Fruit fly (Drosophila melanogaster) whole organism, wandering third instar larva: ENCODE measurements around the gene solo.
A peak's percentile ranks its signal among the peaks of the same experiment; 100 is the strongest.

Experiments used
- Abd-B ChIP-seq: fragments of >200 bp; optimal IDR thresholded peaks from 2 replicates; lab custom pipeline; 2017; ENCODE audit warnings: missing biosample characterization, missing genetic modification characterization
- CG9705 ChIP-seq: fragments of 200-800 bp; sonication (Bioruptor generic); optimal IDR thresholded peaks from 2 replicates; lab custom pipeline; 2018; ENCODE audit warnings: missing biosample characterization, mild to moderate bottlenecking, missing genetic modification characterization
- CrebA ChIP-seq: fragments of 200-800 bp; sonication (Bioruptor generic); optimal IDR thresholded peaks from 2 replicates; lab custom pipeline; 2016; ENCODE audit warnings: missing biosample characterization, mild to moderate bottlenecking, missing genetic modification characterization, borderline replicate concordance
- Dfd ChIP-seq: fragments of >200 bp; optimal IDR thresholded peaks from 2 replicates; lab custom pipeline; 2017; ENCODE audit warnings: missing biosample characterization, missing genetic modification characterization
- GATAd ChIP-seq: sonication (Bioruptor generic); optimal IDR thresholded peaks from 2 replicates; lab custom pipeline; 2016; ENCODE audit warnings: missing biosample characterization, missing genetic modification characterization
- HLH106 ChIP-seq: fragments of 200-800 bp; optimal IDR thresholded peaks from 3 replicates; lab custom pipeline; 2019; ENCODE audit warnings: missing biosample characterization, mild to moderate bottlenecking, missing genetic modification characterization, moderate library complexity
- Hr78 ChIP-seq: fragments of >200 bp; optimal IDR thresholded peaks from 2 replicates; lab custom pipeline; 2017; ENCODE audit warnings: missing biosample characterization, missing genetic modification characterization
- Hr83 ChIP-seq: fragments of 200-300 bp; sonication (Bioruptor generic); optimal IDR thresholded peaks from 2 replicates; lab custom pipeline; 2016; ENCODE audit warnings: missing biosample characterization, mild to moderate bottlenecking, missing genetic modification characterization, moderate library complexity; ENCODE audit not compliant: poor library complexity, severe bottlenecking
- Jra ChIP-seq: sonication (Bioruptor generic); optimal IDR thresholded peaks from 2 replicates; lab custom pipeline; 2016; ENCODE audit warnings: missing biosample characterization, missing genetic modification characterization
- Mio ChIP-seq: sonication (Bioruptor generic); optimal IDR thresholded peaks from 2 replicates; lab custom pipeline; 2016; ENCODE audit warnings: missing biosample characterization, missing genetic modification characterization
- Myc ChIP-seq: fragments of >200 bp; optimal IDR thresholded peaks from 2 replicates; lab custom pipeline; 2017
- N ChIP-seq: fragments of >200 bp; optimal IDR thresholded peaks from 2 replicates; lab custom pipeline; 2018; ENCODE audit warnings: missing biosample characterization, missing external identifiers, missing genetic modification characterization
- OdsH ChIP-seq: fragments of 200-800 bp; sonication (Bioruptor generic); optimal IDR thresholded peaks from 2 replicates; lab custom pipeline; 2016; ENCODE audit warnings: missing biosample characterization, mild to moderate bottlenecking, missing genetic modification characterization
- Rel ChIP-seq, 2 experiments: fragments of 200-800 bp; sonication (Bioruptor generic) in 1 of 2; optimal IDR thresholded peaks; 2 replicates in 1 of 2; 3 replicates in 1 of 2; lab custom pipeline; 2016 to 2019; ENCODE audit warnings: mild to moderate bottlenecking in 2 of 2, missing biosample characterization in 2 of 2, missing genetic modification characterization in 2 of 2, moderate library complexity in 1 of 2
- Sp1 ChIP-seq: fragments of 200-800 bp; sonication (Bioruptor generic); optimal IDR thresholded peaks from 3 replicates; lab custom pipeline; 2019; ENCODE audit warnings: missing biosample characterization, mild to moderate bottlenecking, missing genetic modification characterization, moderate library complexity
- Vsx2 ChIP-seq: fragments of 200-300, 225-300 bp; sonication (Bioruptor generic); optimal IDR thresholded peaks from 2 replicates; lab custom pipeline; 2018; ENCODE audit warnings: missing biosample characterization, missing genetic modification characterization; ENCODE audit not compliant: partially characterized antibody
- brk ChIP-seq: fragments of 200-800 bp; sonication (Bioruptor generic); optimal IDR thresholded peaks from 2 replicates; lab custom pipeline; 2016; ENCODE audit warnings: missing biosample characterization, mild to moderate bottlenecking, missing genetic modification characterization
- dmrt93B ChIP-seq: fragments of 200-800 bp; sonication (Bioruptor generic); optimal IDR thresholded peaks from 2 replicates; lab custom pipeline; 2018; ENCODE audit warnings: missing biosample characterization, mild to moderate bottlenecking, missing genetic modification characterization
- dsf ChIP-seq: sonication (Bioruptor generic); optimal IDR thresholded peaks from 2 replicates; lab custom pipeline; 2016; ENCODE audit warnings: missing biosample characterization, missing genetic modification characterization, borderline replicate concordance
- ey ChIP-seq: fragments of 200-800 bp; sonication (Bioruptor generic); optimal IDR thresholded peaks from 2 replicates; lab custom pipeline; 2016; ENCODE audit warnings: missing biosample characterization, missing genetic modification characterization
- fru ChIP-seq: fragments of 200-800 bp; sonication (Bioruptor generic); optimal IDR thresholded peaks from 3 replicates; lab custom pipeline; 2016; ENCODE audit warnings: missing biosample characterization, mild to moderate bottlenecking, missing genetic modification characterization
- h ChIP-seq: fragments of 200-800 bp; sonication (Bioruptor generic); optimal IDR thresholded peaks from 3 replicates; lab custom pipeline; 2016; ENCODE audit warnings: missing biosample characterization, mild to moderate bottlenecking, missing genetic modification characterization
- jim ChIP-seq: fragments of 175-275, 200-325 bp; sonication (Bioruptor generic); optimal IDR thresholded peaks from 2 replicates; lab custom pipeline; 2016; ENCODE audit warnings: missing biosample characterization, mild to moderate bottlenecking, missing genetic modification characterization
- lola ChIP-seq: fragments of >200 bp; optimal IDR thresholded peaks from 2 replicates; lab custom pipeline; 2017; ENCODE audit warnings: missing biosample characterization, missing genetic modification characterization
- psq ChIP-seq: fragments of 200-800 bp; sonication (Bioruptor generic); optimal IDR thresholded peaks from 3 replicates; lab custom pipeline; 2017; ENCODE audit warnings: missing biosample characterization, mild to moderate bottlenecking, missing genetic modification characterization, moderate library complexity
- rgr ChIP-seq: fragments of 200-800 bp; sonication (Bioruptor generic); optimal IDR thresholded peaks from 3 replicates; lab custom pipeline; 2016; ENCODE audit warnings: missing biosample characterization, mild to moderate bottlenecking, missing genetic modification characterization
- sage ChIP-seq: fragments of 200-800 bp; sonication (Bioruptor generic); optimal IDR thresholded peaks from 2 replicates; lab custom pipeline; 2016; ENCODE audit warnings: missing biosample characterization, mild to moderate bottlenecking, missing genetic modification characterization
- sv ChIP-seq: fragments of 200-800 bp; sonication (Bioruptor generic); optimal IDR thresholded peaks from 3 replicates; lab custom pipeline; 2016; ENCODE audit warnings: missing biosample characterization, missing genetic modification characterization
- tai ChIP-seq: sonication (Bioruptor generic); optimal IDR thresholded peaks from 2 replicates; lab custom pipeline; 2016; ENCODE audit warnings: missing biosample characterization, missing genetic modification characterization
- usp ChIP-seq: fragments of >200 bp; optimal IDR thresholded peaks from 2 replicates; lab custom pipeline; 2017; ENCODE audit warnings: missing biosample characterization, missing genetic modification characterization
- woc ChIP-seq: sonication (Bioruptor generic); optimal IDR thresholded peaks from 2 replicates; lab custom pipeline; 2016; ENCODE audit warnings: missing biosample characterization, mild to moderate bottlenecking, missing genetic modification characterization

The solo gene

dm6 chr2L:15061368-15061767 is at the start of gene solo, which contains the start of gene vas:
solo (plus strand) TSS chr2L:15061656.
vas (plus strand) TSS chr2L:15061656.
- no peak for TF ChIP-seq psq
- TF ChIP-seq Hr78 (GFP tag; lab: Kevin White, UChicago): peak; percentile 54
- no peak for TF ChIP-seq lola (GFP tag; lab: Kevin White, UChicago)
- TF ChIP-seq Rel (GFP tag; optimal IDR thresholded peaks at IDR 0.05; lab: Kevin White, UChicago): no peak
- peak; percentile 52 for TF ChIP-seq Rel (tag; optimal IDR thresholded peaks at IDR 0.05; lab: Kevin White, UChicago)
- peak; percentile 22 for TF ChIP-seq Sp1 (GFP tag; lab: Kevin White, UChicago)
- no peak for TF ChIP-seq h (GFP tag; lab: Kevin White, UChicago)
- TF ChIP-seq HLH106 (tag; lab: Kevin White, UChicago): peak; percentile 45
- peak; percentile 31 for TF ChIP-seq woc (GFP tag; lab: Kevin White, UChicago)
- no peak for TF ChIP-seq fru (GFP tag; lab: Kevin White, UChicago)
- TF ChIP-seq dmrt93B (GFP tag; lab: Kevin White, UChicago): no peak
- TF ChIP-seq sv (GFP tag; lab: Kevin White, UChicago): peak; percentile 12
- peak; percentile 68 for TF ChIP-seq N (GFP tag; lab: Kevin White, UChicago)
- TF ChIP-seq Mio (GFP tag; lab: Kevin White, UChicago): no peak

dm6 chr2L:15011779-15012178 is 49.7 kb upstream of the solo start:
- no peak for TF ChIP-seq N (GFP tag; lab: Kevin White, UChicago)
- TF ChIP-seq CG9705 (GFP tag; lab: Kevin White, UChicago): no peak
- no peak for TF ChIP-seq sage (GFP tag; lab: Kevin White, UChicago)
- no peak for TF ChIP-seq OdsH (GFP tag; lab: Kevin White, UChicago)
- TF ChIP-seq ey (GFP tag; lab: Kevin White, UChicago): no peak
- no peak for TF ChIP-seq psq
- no peak for TF ChIP-seq tai
- TF ChIP-seq rgr (GFP tag; lab: Kevin White, UChicago): no peak
- no peak for TF ChIP-seq usp
- no peak for TF ChIP-seq CrebA
- no peak for TF ChIP-seq Dfd
- TF ChIP-seq dsf (GFP tag; lab: Kevin White, UChicago): no peak
- no peak for TF ChIP-seq Jra
- TF ChIP-seq jim: no peak
- no peak for TF ChIP-seq HLH106 (tag; lab: Kevin White, UChicago)

DNA sequence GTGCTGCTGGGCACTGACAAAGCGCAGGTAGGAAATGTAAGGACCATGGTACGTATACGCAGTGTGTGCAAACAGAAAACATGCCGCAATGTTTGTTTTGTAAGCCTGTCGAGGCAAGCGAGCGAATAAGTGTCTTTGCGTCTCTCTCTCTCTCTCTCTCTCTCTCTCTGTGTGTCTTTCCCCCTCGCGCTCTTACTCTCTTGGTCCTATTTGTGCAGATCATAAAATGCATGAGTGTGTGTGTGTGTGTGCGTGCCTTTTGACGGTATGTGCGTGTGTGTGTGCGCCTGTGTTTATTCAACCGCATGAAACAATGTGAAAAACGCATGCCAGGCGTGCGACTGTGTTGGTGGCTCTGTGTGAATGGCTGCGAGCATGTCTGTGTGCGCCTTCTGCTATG is 47.9 kb upstream of the solo start:
- peak; percentile 42 for TF ChIP-seq Dfd
- TF ChIP-seq fru (GFP tag; lab: Kevin White, UChicago): no peak

- no peak for TF ChIP-seq Sp1 (GFP tag; lab: Kevin White, UChicago)
- TF ChIP-seq Myc: no peak
- TF ChIP-seq Abd-B (GFP tag; lab: Kevin White, UChicago): no peak
- TF ChIP-seq psq: no peak
- TF ChIP-seq fru (GFP tag; lab: Kevin White, UChicago): no peak
- TF ChIP-seq jim: no peak
- no peak for TF ChIP-seq dmrt93B (GFP tag; lab: Kevin White, UChicago)
- TF ChIP-seq Dfd: no peak
- TF ChIP-seq h (GFP tag; lab: Kevin White, UChicago): no peak
- TF ChIP-seq woc (GFP tag; lab: Kevin White, UChicago): no peak
- TF ChIP-seq GATAd (GFP tag; lab: Kevin White, UChicago): no peak
- TF ChIP-seq CrebA: no peak
- no peak for TF ChIP-seq brk (GFP tag; lab: Kevin White, UChicago)
- TF ChIP-seq rgr (GFP tag; lab: Kevin White, UChicago): no peak
- TF ChIP-seq Hr83 (GFP tag; lab: Kevin White, UChicago): no peak
These were observed 45.4 kb upstream of the solo start, which contains the start of gene GABA-B-R1 for dm6 chr2L:15016031-15016430. GABA-B-R1 (plus strand) TSS chr2L:15016331.

DNA sequence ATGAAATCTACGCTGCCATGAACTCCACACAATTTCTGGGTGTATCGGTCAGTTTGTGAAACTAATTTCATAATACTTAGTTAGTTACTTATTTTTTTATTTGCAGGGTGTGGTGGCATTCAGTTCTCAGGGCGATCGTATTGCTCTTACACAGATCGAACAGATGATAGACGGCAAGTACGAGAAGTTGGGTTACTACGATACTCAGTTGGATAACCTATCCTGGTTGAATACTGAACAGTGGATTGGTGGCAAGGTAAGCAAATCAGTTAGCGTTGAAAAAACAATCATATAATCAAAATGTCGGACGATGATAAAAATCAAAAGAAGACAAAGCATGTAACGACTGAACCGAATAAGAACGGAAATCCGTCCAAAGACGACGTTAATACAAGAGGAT is 34.9 kb upstream of the solo start, which contains the start of gene CG33310:
CG33310 (plus strand) TSS at position 301 of the 400 bp plus-strand sequence.
- TF ChIP-seq Abd-B (GFP tag; lab: Kevin White, UChicago) (no peak), dsf (GFP tag; lab: Kevin White, UChicago) (no peak), h (GFP tag; lab: Kevin White, UChicago) (no peak), Vsx2 (no peak)
